Worm (Caenorhabditis elegans) whole organism, L1 larva: ENCODE measurements around the gene B0554.4.

Experiments used
- C16A3.4 ChIP-seq: fragments of 150-350 bp; optimal IDR thresholded peaks from 2 replicates; lab custom pipeline; 2014; ENCODE audit warnings: missing biosample characterization, missing genetic modification characterization
- blmp-1 ChIP-seq: fragments of 150-350 bp; optimal IDR thresholded peaks from 2 replicates; lab custom pipeline; 2014; ENCODE audit warnings: missing biosample characterization, missing genetic modification characterization
- ceh-63 ChIP-seq: fragments of 200-800 bp; sonication (Bioruptor generic); optimal IDR thresholded peaks from 2 replicates; lab custom pipeline; 2018; ENCODE audit warnings: mild to moderate bottlenecking, missing genetic modification characterization, missing compliant biosample characterization
- ceh-88 ChIP-seq: fragments of 200-800 bp; sonication (Bioruptor generic); IDR thresholded peaks from 2 replicates; pipeline ENCODE4 v1.3.6; 2022; ENCODE audit warnings: missing genetic modification characterization, missing compliant biosample characterization
- ceh-90 ChIP-seq: sonication (generic microtip); optimal IDR thresholded peaks from 2 replicates; lab custom pipeline; 2016; ENCODE audit warnings: missing genetic modification characterization, missing compliant biosample characterization
- dpl-1 ChIP-seq, 3 experiments: fragments of 150-350 bp in 2 of 3; sonication (generic microtip) in 1 of 3; optimal IDR thresholded peaks; 2 replicates each; lab custom pipeline; 2014 to 2017; ENCODE audit warnings: missing biosample characterization in 3 of 3, missing genetic modification characterization in 3 of 3, missing genetic modification reagents in 3 of 3
- dsc-1 ChIP-seq: sonication (generic microtip); optimal IDR thresholded peaks from 2 replicates; lab custom pipeline; 2016; ENCODE audit warnings: mild to moderate bottlenecking, missing genetic modification characterization, missing compliant biosample characterization
- egl-27 ChIP-seq, 2 experiments: fragments of 150-350 bp in 1 of 2; sonication (generic microtip); optimal IDR thresholded peaks; 3 replicates each; lab custom pipeline; 2017 to 2018; ENCODE audit warnings: missing biosample characterization in 2 of 2, missing genetic modification characterization in 2 of 2, missing genetic modification reagents in 2 of 2
- elt-2 ChIP-seq: sonication (generic microtip); optimal IDR thresholded peaks from 2 replicates; lab custom pipeline; 2016; ENCODE audit warnings: missing genetic modification characterization, mild to moderate bottlenecking, inconsistent platforms, missing compliant biosample characterization, missing genetic modification reagents
- fkh-4 ChIP-seq: sonication (generic microtip); optimal IDR thresholded peaks from 2 replicates; lab custom pipeline; 2016; ENCODE audit warnings: missing compliant biosample characterization, missing genetic modification characterization, borderline replicate concordance
- fkh-8 ChIP-seq: sonication (generic microtip); optimal IDR thresholded peaks from 2 replicates; lab custom pipeline; 2016; ENCODE audit warnings: mild to moderate bottlenecking, missing genetic modification characterization, missing compliant biosample characterization
- fos-1 ChIP-seq: fragments of 150-350 bp; optimal IDR thresholded peaks from 2 replicates; lab custom pipeline; 2014; ENCODE audit warnings: missing biosample characterization, missing genetic modification characterization
- grh-1 ChIP-seq: fragments of 200-800 bp; sonication (Bioruptor generic); IDR thresholded peaks from 2 replicates; pipeline ENCODE4 v1.3.6; 2022; ENCODE audit warnings: missing genetic modification reagents, missing genetic modification characterization, missing compliant biosample characterization
- hlh-17 ChIP-seq: fragments of 200-800 bp; sonication (Bioruptor generic); optimal IDR thresholded peaks from 2 replicates; lab custom pipeline; 2018; ENCODE audit warnings: missing genetic modification characterization, mild to moderate bottlenecking, missing compliant biosample characterization, moderate library complexity, borderline replicate concordance
- hlh-4 ChIP-seq: sonication (generic microtip); optimal IDR thresholded peaks from 2 replicates; lab custom pipeline; 2016; ENCODE audit warnings: mild to moderate bottlenecking, missing genetic modification characterization, missing compliant biosample characterization
- lin-14 ChIP-seq: fragments of 200-800 bp; sonication (Bioruptor generic); optimal IDR thresholded peaks from 2 replicates; lab custom pipeline; 2018; ENCODE audit warnings: mild to moderate bottlenecking, missing genetic modification characterization, moderate library complexity, missing compliant biosample characterization
- lin-35 ChIP-seq, 2 experiments: fragments of 150-350 bp; optimal IDR thresholded peaks; 2 replicates each; lab custom pipeline; 2014; ENCODE audit warnings: missing biosample characterization in 2 of 2, missing genetic modification characterization in 2 of 2, missing genetic modification reagents in 2 of 2
- lin-39 ChIP-seq: fragments of 150-350 bp; optimal IDR thresholded peaks from 2 replicates; lab custom pipeline; 2014; ENCODE audit warnings: missing biosample characterization, missing genetic modification reagents, missing genetic modification characterization
- mef-2 ChIP-seq: fragments of 150-350 bp; optimal IDR thresholded peaks from 2 replicates; lab custom pipeline; 2014; ENCODE audit warnings: missing biosample characterization, missing genetic modification characterization
- mep-1 ChIP-seq: fragments of 150-350 bp; optimal IDR thresholded peaks from 2 replicates; lab custom pipeline; 2014; ENCODE audit warnings: missing biosample characterization, missing genetic modification characterization
- nhr-19 ChIP-seq: fragments of 200-800 bp; sonication (Bioruptor generic); conservative IDR thresholded peaks from 2 replicates; pipeline ENCODE4 v1.3.6; 2022; ENCODE audit warnings: missing genetic modification characterization, missing compliant biosample characterization
- nhr-20 ChIP-seq: sonication (generic microtip); optimal IDR thresholded peaks from 2 replicates; lab custom pipeline; 2016; ENCODE audit warnings: mild to moderate bottlenecking, missing genetic modification characterization, missing compliant biosample characterization
- nhr-47 ChIP-seq: sonication (generic microtip); optimal IDR thresholded peaks from 2 replicates; lab custom pipeline; 2016; ENCODE audit warnings: mild to moderate bottlenecking, missing genetic modification characterization, moderate library complexity, missing compliant biosample characterization
- nhr-71 ChIP-seq: sonication (generic microtip); optimal IDR thresholded peaks from 2 replicates; lab custom pipeline; 2016; ENCODE audit warnings: mild to moderate bottlenecking, missing genetic modification characterization, moderate library complexity, missing compliant biosample characterization
- nhr-77 ChIP-seq: fragments of 150-350 bp; optimal IDR thresholded peaks from 2 replicates; lab custom pipeline; 2014; ENCODE audit warnings: missing biosample characterization, missing genetic modification characterization
- pax-3 ChIP-seq: fragments of 200-800 bp; sonication (Bioruptor generic); optimal IDR thresholded peaks from 2 replicates; lab custom pipeline; 2018; ENCODE audit warnings: mild to moderate bottlenecking, missing genetic modification characterization, moderate library complexity, missing compliant biosample characterization
- rnt-1 ChIP-seq: sonication (generic microtip); optimal IDR thresholded peaks from 2 replicates; lab custom pipeline; 2016; ENCODE audit warnings: mild to moderate bottlenecking, missing genetic modification characterization, moderate library complexity, missing compliant biosample characterization
- sox-4 ChIP-seq: sonication (generic microtip); optimal IDR thresholded peaks from 2 replicates; lab custom pipeline; 2016; ENCODE audit warnings: missing genetic modification characterization, missing compliant biosample characterization
- swsn-7 ChIP-seq: sonication (generic microtip); optimal IDR thresholded peaks from 2 replicates; lab custom pipeline; 2016; ENCODE audit warnings: missing genetic modification characterization, missing compliant biosample characterization
- xbp-1 ChIP-seq: sonication (generic microtip); optimal IDR thresholded peaks from 2 replicates; lab custom pipeline; 2016; ENCODE audit warnings: missing genetic modification characterization, missing compliant biosample characterization
- ztf-4 ChIP-seq: fragments of 150-350 bp; optimal IDR thresholded peaks from 2 replicates; lab custom pipeline; 2014; ENCODE audit warnings: missing biosample characterization, missing genetic modification characterization

Gene B0554.4

ce11 chrV:381227-381950 is 47.6 kb upstream of the B0554.4 start, which contains the start of gene ZK6.8 (continued):
- TF ChIP-seq sox-4 (no peak), grh-1 (GFP tag; lab: Robert Waterston, UW) (peak; percentile 93), nhr-47 (tag; lab: Kevin White, UChicago) (peak; percentile 51), lin-14 (GFP tag; lab: Kevin White, UChicago) (peak; percentile 97)

DNA sequence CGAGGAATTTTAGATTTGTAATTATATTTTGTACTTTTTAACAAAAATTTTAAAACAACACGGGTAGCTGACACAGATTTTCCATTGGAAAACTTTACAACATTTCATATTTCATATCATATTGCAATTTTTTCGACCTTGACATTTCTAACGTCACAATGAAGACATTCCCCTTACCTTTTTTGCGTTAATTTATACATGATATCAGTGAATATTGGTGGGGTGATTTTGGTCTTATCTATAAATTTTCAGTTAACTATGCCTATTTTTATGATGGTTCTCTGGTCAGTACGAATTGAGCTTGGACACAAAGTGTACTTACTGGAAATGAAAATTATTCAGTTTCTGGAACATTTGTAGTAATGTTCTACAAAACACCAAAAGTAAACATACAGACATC is 44.4 kb upstream of the B0554.4 start:
- TF ChIP-seq elt-2 = peak; percentile 48
- TF ChIP-seq lin-39 = no peak
- no peak for TF ChIP-seq xbp-1 (tag; lab: Kevin White, UChicago)
- TF ChIP-seq hlh-17 (GFP tag; lab: Kevin White, UChicago) = no peak
- TF ChIP-seq mef-2 (tag; lab: Kevin White, UChicago) = no peak

- TF ChIP-seq elt-2 = peak; percentile 81
- no peak for TF ChIP-seq dpl-1 (GFP tag; optimal IDR thresholded peaks at IDR 0.05; lab: Kevin White, UChicago)
- no peak for TF ChIP-seq swsn-7 (tag; lab: Kevin White, UChicago)
- TF ChIP-seq ceh-88 (GFP tag; lab: Robert Waterston, UW) = no peak
- TF ChIP-seq egl-27 (tag; optimal IDR thresholded peaks at IDR 0.05; lab: Kevin White, UChicago) = no peak
- no peak for TF ChIP-seq fos-1 (tag; lab: Kevin White, UChicago)
- no peak for TF ChIP-seq nhr-77
- TF ChIP-seq lin-35 (GFP tag; optimal IDR thresholded peaks at IDR 0.05; lab: Kevin White, UChicago) = peak in 1 of 2 experiments; percentile 18
These were observed 43.5 kb upstream of the B0554.4 start, which contains the start of gene lipl-5 for ce11 chrV:385488-385887. Gene lipl-5, plus strand, starts transcription at chrV:385746.

- TF ChIP-seq rnt-1 (tag; lab: Kevin White, UChicago) (no peak), nhr-19 (no peak), ceh-63 (GFP tag; lab: Kevin White, UChicago) (no peak), ztf-4 (tag; lab: Kevin White, UChicago) (no peak), elt-2 (no peak)
These were observed 40.5 kb upstream of the B0554.4 start, which contains the start of gene ZK6.6 for ce11 chrV:388397-388796. Gene ZK6.6, plus strand, starts transcription at chrV:388697.

DNA sequence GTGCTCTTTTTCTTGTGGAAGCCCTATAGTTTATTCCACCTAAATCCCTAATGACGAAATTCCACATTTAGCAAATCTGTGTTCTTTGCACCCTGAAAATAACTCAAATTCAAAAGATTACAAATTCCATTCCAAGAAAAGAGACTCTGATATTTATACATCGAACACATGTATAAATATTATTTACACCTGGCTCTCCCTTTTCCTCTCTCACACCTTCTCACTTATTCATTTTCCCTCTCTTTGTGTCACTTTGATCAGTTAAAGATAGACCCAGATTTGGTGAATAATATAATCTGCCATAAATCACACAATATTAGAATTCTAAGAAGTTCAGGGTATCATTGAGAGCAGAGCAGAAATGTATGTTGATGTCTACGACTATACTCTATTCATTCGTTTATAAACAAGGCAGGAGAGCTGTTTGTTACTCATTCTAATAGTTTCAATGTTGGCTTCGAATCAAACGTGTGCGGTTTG is 36.7 kb upstream of the B0554.4 start, which contains the start of gene nhr-254:
Gene nhr-254 (plus strand): TSS at position 430 of the 480 bp plus-strand sequence.
- TF ChIP-seq nhr-47 (tag; lab: Kevin White, UChicago) (peak; percentile 59), nhr-71 (peak; percentile 47), swsn-7 (tag; lab: Kevin White, UChicago) (no peak), dsc-1 (tag; lab: Kevin White, UChicago) (peak; percentile 47), ceh-90 (tag; lab: Kevin White, UChicago) (no peak), nhr-20 (tag; lab: Kevin White, UChicago) (peak; percentile 50), C16A3.4 (tag; lab: Kevin White, UChicago) (no peak), fkh-8 (tag; lab: Kevin White, UChicago) (peak; percentile 63), hlh-4 (tag; lab: Kevin White, UChicago) (peak; percentile 35), pax-3 (peak; percentile 38), fkh-4 (tag; lab: Kevin White, UChicago) (no peak)

ce11 chrV:396309-396708 is 32.6 kb upstream of the B0554.4 start, which contains the start of gene nhr-253:
Gene nhr-253, plus strand, starts transcription at chrV:396593.
- TF ChIP-seq nhr-47 (tag; lab: Kevin White, UChicago) (peak; percentile 70), dsc-1 (tag; lab: Kevin White, UChicago) (peak; percentile 36), egl-27 (tag; optimal IDR thresholded peaks at IDR 0.05; lab: Kevin White, UChicago) (no peak), blmp-1 (tag; lab: Kevin White, UChicago) (no peak), fkh-8 (tag; lab: Kevin White, UChicago) (peak; percentile 82), nhr-20 (tag; lab: Kevin White, UChicago) (peak; percentile 33), mep-1 (tag; lab: Kevin White, UChicago) (no peak)
- TF ChIP-seq, all 84 proteins: peak for 4
